Fruit fly (Drosophila melanogaster) whole organism, embryonic: ENCODE results near the gene CG42399.

Experiments
- Awh ChIP-seq: fragments of 200-800 bp; sonication (Bioruptor generic); IDR thresholded peaks from 2 replicates; pipeline ENCODE4, ENCODE4 v1.3.6; 2022; ENCODE audit warnings: missing biosample characterization, missing genetic modification characterization
- B-H2 ChIP-seq: fragments of 200-800 bp; sonication (Bioruptor generic); optimal IDR thresholded peaks from 2 replicates; lab custom pipeline; 2018; ENCODE audit warnings: missing biosample characterization, mild to moderate bottlenecking, missing genetic modification characterization
- CG11085 ChIP-seq: fragments of 200-800 bp; sonication (Bioruptor generic); IDR thresholded peaks from 2 replicates; pipeline ENCODE4 v1.3.6; 2022; ENCODE audit warnings: missing biosample characterization, missing genetic modification characterization
- CG12299 ChIP-seq: fragments of 200-800 bp; sonication (Bioruptor generic); optimal IDR thresholded peaks from 2 replicates; lab custom pipeline; 2018; ENCODE audit warnings: missing biosample characterization, mild to moderate bottlenecking, missing genetic modification characterization
- CG13424 ChIP-seq: fragments of 200-800 bp; sonication (Bioruptor generic); optimal IDR thresholded peaks from 2 replicates; lab custom pipeline; 2019; ENCODE audit warnings: missing biosample characterization, mild to moderate bottlenecking, missing genetic modification characterization, moderate library complexity
- CG1832 ChIP-seq: fragments of 200-800 bp; sonication (Bioruptor generic); optimal IDR thresholded peaks from 2 replicates; lab custom pipeline; 2017; ENCODE audit warnings: missing biosample characterization, mild to moderate bottlenecking, missing genetic modification characterization, inconsistent platforms
- CG2116 ChIP-seq: fragments of 200-800 bp; sonication (Bioruptor generic); optimal IDR thresholded peaks from 3 replicates; lab custom pipeline; 2018; ENCODE audit warnings: missing biosample characterization, mild to moderate bottlenecking, missing genetic modification characterization
- CG2120 ChIP-seq: fragments of 200-800 bp; sonication (Bioruptor generic); optimal IDR thresholded peaks from 3 replicates; lab custom pipeline; 2016; ENCODE audit warnings: missing biosample characterization, missing genetic modification characterization
- CG2678 ChIP-seq: fragments of 200-800 bp; sonication (Bioruptor generic); optimal IDR thresholded peaks from 3 replicates; lab custom pipeline; 2019; ENCODE audit warnings: missing biosample characterization, mild to moderate bottlenecking, missing genetic modification characterization, moderate library complexity
- CG30403 ChIP-seq: fragments of 200-800 bp; sonication (Bioruptor generic); optimal IDR thresholded peaks from 3 replicates; lab custom pipeline; 2016; ENCODE audit warnings: missing biosample characterization, missing genetic modification characterization
- CG33557 ChIP-seq: fragments of 200-800 bp; sonication (Bioruptor generic); optimal IDR thresholded peaks from 2 replicates; lab custom pipeline; 2019; ENCODE audit warnings: missing biosample characterization, mild to moderate bottlenecking, missing genetic modification characterization, moderate library complexity
- CG3407 ChIP-seq: fragments of 200-800 bp; sonication (Bioruptor generic); optimal IDR thresholded peaks from 2 replicates; lab custom pipeline; 2018; ENCODE audit warnings: missing biosample characterization, mild to moderate bottlenecking, missing genetic modification characterization
- CG3838 ChIP-seq: fragments of 200-800 bp; sonication (Bioruptor generic); optimal IDR thresholded peaks from 3 replicates; lab custom pipeline; 2016; ENCODE audit warnings: missing biosample characterization, missing genetic modification characterization
- CG4707 ChIP-seq: fragments of 200-800 bp; sonication (Bioruptor generic); optimal IDR thresholded peaks from 2 replicates; lab custom pipeline; 2018; ENCODE audit warnings: missing biosample characterization, mild to moderate bottlenecking, missing genetic modification characterization, moderate library complexity
- CG7987 ChIP-seq: fragments of 200-800 bp; sonication (Bioruptor generic); optimal IDR thresholded peaks from 2 replicates; lab custom pipeline; 2018; ENCODE audit warnings: missing biosample characterization, mild to moderate bottlenecking, missing genetic modification characterization, moderate library complexity
- Dad ChIP-seq: fragments of 200-800 bp; sonication (Bioruptor generic); optimal IDR thresholded peaks from 3 replicates; lab custom pipeline; 2016; ENCODE audit warnings: missing biosample characterization, missing genetic modification characterization
- Dfd ChIP-seq, 2 experiments: fragments of >200 bp; optimal IDR thresholded peaks; 2 replicates each; lab custom pipeline; 2017; ENCODE audit warnings: missing biosample characterization in 2 of 2, missing genetic modification characterization in 2 of 2
- Dip3 ChIP-seq: fragments of 200-800 bp; sonication (Bioruptor generic); optimal IDR thresholded peaks from 3 replicates; lab custom pipeline; 2016; ENCODE audit warnings: missing biosample characterization, missing genetic modification characterization
- Doc3 ChIP-seq: fragments of 200-800 bp; sonication (Bioruptor generic); IDR thresholded peaks from 3 replicates; pipeline ENCODE4 v1.3.6; 2022; ENCODE audit warnings: missing biosample characterization, missing genetic modification characterization; ENCODE audit not compliant: partially characterized antibody
- Dp ChIP-seq: fragments of 200-800 bp; sonication (Bioruptor generic); optimal IDR thresholded peaks from 2 replicates; lab custom pipeline; 2018; ENCODE audit warnings: missing biosample characterization, mild to moderate bottlenecking, missing genetic modification characterization, moderate library complexity
- Eip74EF ChIP-seq, 2 experiments: fragments of 200-800 bp in 1 of 2; fragments of >200 bp in 1 of 2; sonication (Bioruptor generic) in 1 of 2; optimal IDR thresholded peaks; 2 replicates each; lab custom pipeline; 2017 to 2019; ENCODE audit warnings: missing biosample characterization in 2 of 2, missing genetic modification characterization in 2 of 2, mild to moderate bottlenecking in 1 of 2, moderate library complexity in 1 of 2
- Gsc ChIP-seq: fragments of 200-800 bp; sonication (Bioruptor generic); IDR thresholded peaks from 2 replicates; pipeline ENCODE4 v1.3.6; 2022; ENCODE audit warnings: missing biosample characterization, missing genetic modification characterization
- HLHmδ ChIP-seq: fragments of 200-800 bp; sonication (Bioruptor generic); optimal IDR thresholded peaks from 2 replicates; lab custom pipeline; 2018; ENCODE audit warnings: missing biosample characterization, mild to moderate bottlenecking, missing genetic modification characterization, moderate library complexity
- Hand ChIP-seq: fragments of 200-800 bp; sonication (Bioruptor generic); optimal IDR thresholded peaks from 2 replicates; lab custom pipeline; 2017; ENCODE audit warnings: mild to moderate bottlenecking, missing biosample characterization, missing genetic modification reagents, missing genetic modification characterization
- HmgZ ChIP-seq: fragments of 200-800 bp; sonication (Bioruptor generic); optimal IDR thresholded peaks from 2 replicates; lab custom pipeline; 2018; ENCODE audit warnings: missing biosample characterization, mild to moderate bottlenecking, missing genetic modification characterization
- Hr51 ChIP-seq, 2 experiments: fragments of 200-800 bp; sonication (Bioruptor generic); optimal IDR thresholded peaks; 2 replicates in 1 of 2; 3 replicates in 1 of 2; lab custom pipeline; 2016 to 2018; ENCODE audit warnings: missing biosample characterization in 2 of 2, missing genetic modification characterization in 2 of 2, mild to moderate bottlenecking in 1 of 2, moderate library complexity in 1 of 2
- Kr ChIP-seq: fragments of 200-800 bp; sonication (Bioruptor generic); optimal IDR thresholded peaks from 2 replicates; lab custom pipeline; 2017; ENCODE audit warnings: missing biosample characterization, mild to moderate bottlenecking, missing genetic modification characterization
- Lpt ChIP-seq: fragments of >200 bp; optimal IDR thresholded peaks from 2 replicates; lab custom pipeline; 2018; ENCODE audit warnings: missing biosample characterization, missing genetic modification characterization
- NC2β ChIP-seq: fragments of 200-800 bp; sonication (Bioruptor generic); optimal IDR thresholded peaks from 2 replicates; lab custom pipeline; 2016; ENCODE audit warnings: missing biosample characterization, missing genetic modification characterization
- Nf-YB ChIP-seq: fragments of 200-800 bp; sonication (Bioruptor generic); optimal IDR thresholded peaks from 3 replicates; lab custom pipeline; 2019; ENCODE audit warnings: missing biosample characterization, mild to moderate bottlenecking, missing genetic modification characterization, moderate library complexity
- Nf-YC ChIP-seq: fragments of 200-800 bp; optimal IDR thresholded peaks from 3 replicates; lab custom pipeline; 2019; ENCODE audit warnings: missing biosample characterization, mild to moderate bottlenecking, missing genetic modification characterization, moderate library complexity
- Pdp1 ChIP-seq, 2 experiments: fragments of 200-800 bp; sonication (Bioruptor generic); optimal IDR thresholded peaks; 3 replicates each; lab custom pipeline; 2016; ENCODE audit warnings: missing biosample characterization in 2 of 2, missing genetic modification characterization in 2 of 2, mild to moderate bottlenecking in 1 of 2, moderate library complexity in 1 of 2
- Trl ChIP-seq, 3 experiments: fragments of >200 bp in 2 of 3; fragments of 200-800 bp in 1 of 3; sonication (Bioruptor generic) in 1 of 3; optimal IDR thresholded peaks; 2 replicates in 1 of 3; 3 replicates in 2 of 3; lab custom pipeline; 2016 to 2017; ENCODE audit warnings: missing biosample characterization in 1 of 3, missing genetic modification characterization in 1 of 3
- croc ChIP-seq: fragments of 200-800 bp; sonication (Bioruptor generic); conservative IDR thresholded peaks from 3 replicates; pipeline ENCODE4 v1.3.6; 2022; ENCODE audit warnings: missing biosample characterization, missing genetic modification characterization
- dan ChIP-seq: fragments of 200-800 bp; sonication (Bioruptor generic); IDR thresholded peaks from 2 replicates; pipeline ENCODE4 v1.3.6; 2022; ENCODE audit warnings: missing biosample characterization, missing genetic modification characterization
- dm ChIP-seq: fragments of 200-800 bp; sonication (Bioruptor generic); optimal IDR thresholded peaks from 3 replicates; lab custom pipeline; 2016; ENCODE audit warnings: missing biosample characterization, missing genetic modification characterization
- gem ChIP-seq: fragments of 200-800 bp; sonication (Bioruptor generic); optimal IDR thresholded peaks from 2 replicates; lab custom pipeline; 2019; ENCODE audit warnings: missing biosample characterization, mild to moderate bottlenecking, missing genetic modification characterization, moderate library complexity
- lab ChIP-seq: fragments of 200-800 bp; sonication (Bioruptor generic); optimal IDR thresholded peaks from 3 replicates; lab custom pipeline; 2017; ENCODE audit warnings: missing biosample characterization, missing genetic modification characterization, mild to moderate bottlenecking, moderate library complexity, missing genetic modification reagents
- mirr ChIP-seq: fragments of 200-800 bp; sonication (Bioruptor generic); optimal IDR thresholded peaks from 3 replicates; lab custom pipeline; 2018; ENCODE audit warnings: missing biosample characterization, mild to moderate bottlenecking, missing genetic modification characterization
- pfk ChIP-seq: fragments of 200-800 bp; sonication (Bioruptor generic); optimal IDR thresholded peaks from 2 replicates; lab custom pipeline; 2018; ENCODE audit warnings: missing biosample characterization, mild to moderate bottlenecking, missing genetic modification characterization, moderate library complexity
- pros ChIP-seq: fragments of 200-800 bp; sonication (Bioruptor generic); optimal IDR thresholded peaks from 3 replicates; lab custom pipeline; 2019; ENCODE audit warnings: missing biosample characterization, mild to moderate bottlenecking, missing genetic modification characterization, moderate library complexity
- pzg ChIP-seq: fragments of 200-800 bp; sonication (Bioruptor generic); optimal IDR thresholded peaks from 3 replicates; lab custom pipeline; 2018; ENCODE audit warnings: missing biosample characterization, mild to moderate bottlenecking, missing genetic modification characterization, moderate library complexity
- sens ChIP-seq: fragments of 200-800 bp; sonication (Bioruptor generic); peaks from one replicate; lab custom pipeline; 2016; ENCODE audit warnings: missing biosample characterization, missing genetic modification characterization
- tin ChIP-seq: fragments of 200-800 bp; sonication (Bioruptor generic); optimal IDR thresholded peaks from 3 replicates; lab custom pipeline; 2016; ENCODE audit warnings: missing biosample characterization, missing genetic modification characterization
- trem ChIP-seq: fragments of 200-800 bp; optimal IDR thresholded peaks from 3 replicates; lab custom pipeline; 2019; ENCODE audit warnings: missing biosample characterization, mild to moderate bottlenecking, missing genetic modification characterization, moderate library complexity
- vfl ChIP-seq: fragments of 200-800 bp; sonication (Bioruptor generic); optimal IDR thresholded peaks from 2 replicates; lab custom pipeline; 2016; ENCODE audit warnings: missing biosample characterization, missing genetic modification characterization
- zen ChIP-seq: fragments of 200-800 bp; sonication (Bioruptor generic); optimal IDR thresholded peaks from 3 replicates; lab custom pipeline; 2018; ENCODE audit warnings: missing biosample characterization, mild to moderate bottlenecking, missing genetic modification characterization, moderate library complexity

CG42399 gene

dm6 chr2L:160581-161452, 7.7 kb upstream of the CG42399 start (continued):
- TF ChIP-seq HmgZ (tag; lab: Kevin White, UChicago): peak; percentile 78
- peak; percentile 86 for TF ChIP-seq mirr (GFP tag; lab: Kevin White, UChicago)
- TF ChIP-seq Dp (GFP tag; lab: Kevin White, UChicago): no peak
- no peak for TF ChIP-seq CG4707
- no peak for TF ChIP-seq pzg (GFP tag; lab: Kevin White, UChicago)
- TF ChIP-seq Hr51 (GFP tag; optimal IDR thresholded peaks at IDR 0.05; lab: Kevin White, UChicago): peak in 1 of 2 experiments; percentile 25
- TF ChIP-seq NC2β (GFP tag; lab: Kevin White, UChicago): peak; percentile 38
- no peak for TF ChIP-seq Awh (GFP tag; lab: Robert Waterston, UW)
- peak; percentile 38 for TF ChIP-seq CG2678 (tag; lab: Kevin White, UChicago)
- TF ChIP-seq Dip3 (GFP tag; lab: Kevin White, UChicago): peak; percentile 30
- no peak; the same call in 2 of the 3 replicates for TF ChIP-seq croc (GFP tag; lab: Robert Waterston, UW)
- no peak for TF ChIP-seq CG2116 (GFP tag; lab: Kevin White, UChicago)
- peak; percentile 99 for TF ChIP-seq Kr
- TF ChIP-seq Lpt (GFP tag; lab: Kevin White, UChicago): peak; percentile 34
- TF ChIP-seq Trl (optimal IDR thresholded peaks at IDR 0.05; lab: Kevin White, UChicago): peak; percentile 63 to 85
- peak; percentile 12 for TF ChIP-seq Trl (GFP tag; optimal IDR thresholded peaks at IDR 0.05; lab: Kevin White, UChicago)
- peak; percentile 51 for TF ChIP-seq pfk
- TF ChIP-seq Dad (GFP tag; lab: Kevin White, UChicago): peak; percentile 12
- TF ChIP-seq CG1832 (GFP tag; lab: Kevin White, UChicago): peak; percentile 92
- peak; percentile 95 for TF ChIP-seq B-H2 (GFP tag; lab: Kevin White, UChicago)
- TF ChIP-seq Eip74EF (GFP tag; optimal IDR thresholded peaks at IDR 0.05; lab: Kevin White, UChicago): peak in 1 of 2 experiments; percentile 36
- TF ChIP-seq dm (GFP tag; lab: Kevin White, UChicago): peak; percentile 21
- no peak for TF ChIP-seq CG33557 (GFP tag; lab: Kevin White, UChicago)
- no peak for TF ChIP-seq Dfd (GFP tag; optimal IDR thresholded peaks at IDR 0.05; lab: Kevin White, UChicago)
- TF ChIP-seq Gsc (GFP tag; lab: Robert Waterston, UW): no peak
- TF ChIP-seq CG3407 (GFP tag; lab: Kevin White, UChicago): peak; percentile 99
- TF ChIP-seq CG13424 (tag; lab: Kevin White, UChicago): peak; percentile 5
- no peak for TF ChIP-seq Doc3 (GFP tag; lab: Robert Waterston, UW)
- peak; percentile 59 for TF ChIP-seq Nf-YB (GFP tag; lab: Kevin White, UChicago)
- no peak for TF ChIP-seq dan (GFP tag; lab: Robert Waterston, UW)
- TF ChIP-seq gem: peak; percentile 6
- peak; percentile 10 for TF ChIP-seq CG7987 (GFP tag; lab: Kevin White, UChicago)
- peak; percentile 56 for TF ChIP-seq lab
- TF ChIP-seq CG30403 (GFP tag; lab: Kevin White, UChicago): peak; percentile 9
- TF ChIP-seq zen (tag; lab: Kevin White, UChicago): no peak
- peak; percentile 58 for TF ChIP-seq vfl (GFP tag; lab: Kevin White, UChicago)
- peak; percentile 82 for TF ChIP-seq Nf-YC (tag; lab: Kevin White, UChicago)
- no peak for TF ChIP-seq CG3838
- peak; percentile 9 to 47 for TF ChIP-seq Pdp1 (GFP tag; optimal IDR thresholded peaks at IDR 0.05; lab: Kevin White, UChicago)
- peak; percentile 93 for TF ChIP-seq sens (GFP tag; lab: Kevin White, UChicago)
- peak; percentile 27 for TF ChIP-seq HLHmδ (GFP tag; lab: Kevin White, UChicago)
- peak; percentile 22 for TF ChIP-seq CG2120
- no peak for TF ChIP-seq trem (tag; lab: Kevin White, UChicago)
- TF ChIP-seq tin (GFP tag; lab: Kevin White, UChicago): peak; percentile 9
- TF ChIP-seq Hand (GFP tag; lab: Kevin White, UChicago): peak; percentile 28
- TF ChIP-seq CG11085: no peak
- TF ChIP-seq CG12299 (tag; lab: Kevin White, UChicago): no peak
- TF ChIP-seq pros (GFP tag; lab: Kevin White, UChicago): peak; percentile 99
